Worm (Caenorhabditis elegans) whole organism, young adult: ENCODE measurements around the gene C15H11.10.

Source experiments
- C17E4.6 ChIP-seq: fragments of 200-800 bp; sonication (Bioruptor generic); IDR thresholded peaks from 2 replicates; pipeline ENCODE4 v1.3.6; 2022; ENCODE audit warnings: missing genetic modification reagents, missing genetic modification characterization, missing compliant biosample characterization
- D2030.7 ChIP-seq: fragments of 200-800 bp; sonication (Bioruptor generic); IDR thresholded peaks from 2 replicates; pipeline ENCODE4 v1.3.6; 2022; ENCODE audit warnings: missing genetic modification reagents, missing genetic modification characterization, missing compliant biosample characterization
- F37B4.10 ChIP-seq: fragments of 200-800 bp; sonication (Bioruptor generic); IDR thresholded peaks from 2 replicates; pipeline ENCODE4 v1.3.6; 2022; ENCODE audit warnings: missing genetic modification characterization, missing compliant biosample characterization
- F39B2.1 ChIP-seq: fragments of 200-800 bp; sonication (Bioruptor generic); IDR thresholded peaks from 2 replicates; pipeline ENCODE4 v1.3.6; 2022; ENCODE audit warnings: missing genetic modification reagents, missing genetic modification characterization, missing compliant biosample characterization
- F52B5.7 ChIP-seq: sonication (generic microtip); optimal IDR thresholded peaks from 2 replicates; lab custom pipeline; 2016; ENCODE audit warnings: mild to moderate bottlenecking, missing genetic modification characterization, missing compliant biosample characterization
- F55B11.4 ChIP-seq: sonication (generic microtip); optimal IDR thresholded peaks from 2 replicates; lab custom pipeline; 2016; ENCODE audit warnings: missing compliant biosample characterization, missing genetic modification characterization, borderline replicate concordance; ENCODE audit not compliant: insufficient read depth
- F57C9.4 ChIP-seq: sonication (generic microtip); optimal IDR thresholded peaks from 2 replicates; lab custom pipeline; 2017; ENCODE audit warnings: mild to moderate bottlenecking, missing genetic modification characterization, missing compliant biosample characterization
- K12H6.12 ChIP-seq: fragments of 200-800 bp; sonication (Bioruptor generic); optimal IDR thresholded peaks from 2 replicates; lab custom pipeline; 2018; ENCODE audit warnings: mild to moderate bottlenecking, missing genetic modification characterization, missing compliant biosample characterization
- T26A5.8 ChIP-seq: sonication (generic microtip); optimal IDR thresholded peaks from 2 replicates; lab custom pipeline; 2016; ENCODE audit warnings: missing genetic modification characterization, missing compliant biosample characterization
- Y79H2A.3 ChIP-seq: fragments of 200-800 bp; sonication (Bioruptor generic); conservative IDR thresholded peaks from 2 replicates; pipeline ENCODE4 v1.3.6; 2022; ENCODE audit warnings: missing genetic modification reagents, missing genetic modification characterization, missing compliant biosample characterization
- ama-1 ChIP-seq, 3 experiments: fragments of 150-350 bp in 1 of 3; sonication (generic microtip) in 2 of 3; optimal IDR thresholded peaks; 2 replicates each; lab custom pipeline; 2014 to 2018; ENCODE audit warnings: missing biosample characterization in 2 of 3, missing genetic modification characterization in 2 of 3, missing genetic modification reagents in 2 of 3
- aptf-2 ChIP-seq: fragments of 200-800 bp; sonication (Bioruptor generic); conservative IDR thresholded peaks from 2 replicates; pipeline ENCODE4 v1.3.6; 2022; ENCODE audit warnings: missing genetic modification reagents, missing genetic modification characterization, missing compliant biosample characterization
- aptf-3 ChIP-seq: fragments of 200-800 bp; sonication (Bioruptor generic); IDR thresholded peaks from 2 replicates; pipeline ENCODE4 v1.3.6; 2022; ENCODE audit warnings: missing genetic modification characterization, missing compliant biosample characterization
- bed-2 ChIP-seq: fragments of 200-800 bp; sonication (Bioruptor generic); IDR thresholded peaks from 2 replicates; pipeline ENCODE4 v1.3.6; 2022; ENCODE audit warnings: missing genetic modification reagents, missing genetic modification characterization, missing compliant biosample characterization
- cebp-1 ChIP-seq, 2 experiments: fragments of 200-800 bp in 1 of 2; sonication (Bioruptor generic) in 1 of 2; sonication (generic microtip) in 1 of 2; IDR thresholded peaks in 1 of 2; optimal IDR thresholded peaks in 1 of 2; 2 replicates each; pipeline versions ENCODE4 v1.3.6 to Lab custom; 2017 to 2022; ENCODE audit warnings: missing compliant biosample characterization in 2 of 2, missing genetic modification characterization in 2 of 2, mild to moderate bottlenecking in 1 of 2, missing genetic modification reagents in 1 of 2, moderate library complexity in 1 of 2
- ceh-79 ChIP-seq: sonication (generic microtip); optimal IDR thresholded peaks from 2 replicates; lab custom pipeline; 2017; ENCODE audit warnings: mild to moderate bottlenecking, missing genetic modification characterization, missing compliant biosample characterization
- ceh-91 ChIP-seq: fragments of 200-800 bp; sonication (Bioruptor generic); IDR thresholded peaks from 2 replicates; pipeline ENCODE4 v1.3.6; 2022; ENCODE audit warnings: missing genetic modification reagents, missing genetic modification characterization, missing compliant biosample characterization
- dpl-1 ChIP-seq: fragments of 150-350 bp; optimal IDR thresholded peaks from 2 replicates; lab custom pipeline; 2014; ENCODE audit warnings: missing biosample characterization, missing genetic modification reagents, missing genetic modification characterization
- egl-44 ChIP-seq: fragments of 200-800 bp; sonication (Bioruptor generic); IDR thresholded peaks from 2 replicates; pipeline ENCODE4 v1.3.6; 2022; ENCODE audit warnings: missing genetic modification reagents, missing genetic modification characterization, missing compliant biosample characterization
- egrh-3 ChIP-seq: fragments of 200-800 bp; sonication (Bioruptor generic); IDR thresholded peaks from 2 replicates; pipeline ENCODE4 v1.3.6; 2022; ENCODE audit warnings: missing genetic modification reagents, missing genetic modification characterization, missing compliant biosample characterization
- hlh-12 ChIP-seq: sonication (generic microtip); optimal IDR thresholded peaks from 2 replicates; lab custom pipeline; 2016; ENCODE audit warnings: missing genetic modification characterization, missing compliant biosample characterization
- hsf-1 ChIP-seq: fragments of 200-800 bp; sonication (Bioruptor generic); IDR thresholded peaks from 2 replicates; pipeline ENCODE4 v1.3.6; 2022; ENCODE audit warnings: missing genetic modification reagents, missing genetic modification characterization, missing compliant biosample characterization
- let-607 ChIP-seq, 2 experiments: fragments of 200-800 bp in 1 of 2; sonication (Bioruptor generic) in 1 of 2; sonication (generic microtip) in 1 of 2; optimal IDR thresholded peaks; 2 replicates each; lab custom pipeline; 2016 to 2018; ENCODE audit warnings: mild to moderate bottlenecking in 2 of 2, missing compliant biosample characterization in 2 of 2, missing genetic modification characterization in 2 of 2, moderate library complexity in 2 of 2, missing genotype in 1 of 2
- lin-26 ChIP-seq: fragments of 200-800 bp; sonication (Bioruptor generic); IDR thresholded peaks from 2 replicates; pipeline ENCODE4 v1.3.6; 2022; ENCODE audit warnings: missing genetic modification reagents, missing genetic modification characterization, missing compliant biosample characterization
- lir-1 ChIP-seq: fragments of 200-800 bp; sonication (Bioruptor generic); conservative IDR thresholded peaks from 2 replicates; pipeline ENCODE4 v1.3.6; 2022; ENCODE audit warnings: missing genetic modification reagents, missing genetic modification characterization, missing compliant biosample characterization
- lsl-1 ChIP-seq: fragments of 200-800 bp; sonication (Bioruptor generic); optimal IDR thresholded peaks from 2 replicates; lab custom pipeline; 2018; ENCODE audit warnings: mild to moderate bottlenecking, missing genetic modification characterization, moderate library complexity, missing compliant biosample characterization
- madf-10 ChIP-seq: sonication (generic microtip); optimal IDR thresholded peaks from 2 replicates; lab custom pipeline; 2016; ENCODE audit warnings: mild to moderate bottlenecking, missing genetic modification characterization, missing compliant biosample characterization
- madf-3 ChIP-seq: fragments of 200-800 bp; sonication (Bioruptor generic); IDR thresholded peaks from 2 replicates; pipeline ENCODE4 v1.3.6; 2022; ENCODE audit warnings: missing genetic modification reagents, missing genetic modification characterization, missing compliant biosample characterization
- madf-6 ChIP-seq: fragments of 200-800 bp; sonication (Bioruptor generic); IDR thresholded peaks from 2 replicates; pipeline ENCODE4 v1.3.6; 2022; ENCODE audit warnings: missing genetic modification reagents, missing genetic modification characterization, missing compliant biosample characterization
- madf-8 ChIP-seq: fragments of 200-800 bp; sonication (Bioruptor generic); conservative IDR thresholded peaks from 2 replicates; pipeline ENCODE4 v1.3.6; 2022; ENCODE audit warnings: missing genetic modification reagents, missing genetic modification characterization, missing compliant biosample characterization
- mes-4 ChIP-seq: sonication (generic microtip); optimal IDR thresholded peaks from 2 replicates; lab custom pipeline; 2016; ENCODE audit warnings: missing genotype, missing genetic modification characterization, missing compliant biosample characterization
- nfya-2 ChIP-seq: fragments of 200-800 bp; sonication (Bioruptor generic); IDR thresholded peaks from 2 replicates; pipeline ENCODE4 v1.3.6; 2022; ENCODE audit warnings: missing genetic modification reagents, missing genetic modification characterization, missing compliant biosample characterization
- nhr-179 ChIP-seq: sonication (generic microtip); optimal IDR thresholded peaks from 2 replicates; lab custom pipeline; 2016; ENCODE audit warnings: mild to moderate bottlenecking, missing genetic modification characterization, missing compliant biosample characterization
- nhr-27 ChIP-seq: fragments of 200-800 bp; sonication (Bioruptor generic); optimal IDR thresholded peaks from 2 replicates; lab custom pipeline; 2018; ENCODE audit warnings: mild to moderate bottlenecking, missing genetic modification characterization, moderate library complexity, missing compliant biosample characterization
- nhr-80 ChIP-seq: sonication (generic microtip); optimal IDR thresholded peaks from 2 replicates; lab custom pipeline; 2016; ENCODE audit warnings: missing genetic modification characterization, missing compliant biosample characterization
- rcor-1 ChIP-seq: fragments of 200-800 bp; sonication (Bioruptor generic); IDR thresholded peaks from 2 replicates; pipeline ENCODE4 v1.3.6; 2022; ENCODE audit warnings: missing genetic modification reagents, missing genetic modification characterization, missing compliant biosample characterization
- repo-1 ChIP-seq: sonication (generic microtip); optimal IDR thresholded peaks from 2 replicates; lab custom pipeline; 2017; ENCODE audit warnings: mild to moderate bottlenecking, missing genetic modification characterization, missing compliant biosample characterization
- rpc-1 ChIP-seq, 2 experiments: fragments of 150-350 bp in 1 of 2; sonication (generic microtip) in 1 of 2; optimal IDR thresholded peaks; 2 replicates each; lab custom pipeline; 2014 to 2018; ENCODE audit warnings: missing biosample characterization in 1 of 2, missing genetic modification characterization in 1 of 2, missing genetic modification reagents in 1 of 2, missing genotype in 1 of 2
- sea-2 ChIP-seq: fragments of 200-800 bp; sonication (Bioruptor generic); IDR thresholded peaks from 2 replicates; pipeline ENCODE4 v1.3.6; 2022; ENCODE audit warnings: missing genetic modification characterization, missing compliant biosample characterization
- snpc-1.1 ChIP-seq: sonication (generic microtip); optimal IDR thresholded peaks from 2 replicates; lab custom pipeline; 2017; ENCODE audit warnings: missing genetic modification characterization, mild to moderate bottlenecking, missing compliant biosample characterization, antibody characterized with exemption, moderate library complexity, missing genotype, missing genetic modification reagents; ENCODE audit not compliant: insufficient read depth
- snpc-1.3 ChIP-seq: sonication (generic microtip); optimal IDR thresholded peaks from 2 replicates; lab custom pipeline; 2017; ENCODE audit warnings: missing genetic modification characterization, mild to moderate bottlenecking, missing compliant biosample characterization, antibody characterized with exemption, moderate library complexity, missing genotype, missing genetic modification reagents; ENCODE audit not compliant: insufficient read depth
- sptf-2 ChIP-seq: fragments of 200-800 bp; sonication (Bioruptor generic); optimal IDR thresholded peaks from 2 replicates; lab custom pipeline; 2018; ENCODE audit warnings: mild to moderate bottlenecking, missing genetic modification characterization, missing compliant biosample characterization
- tlf-1 ChIP-seq: fragments of 200-800 bp; sonication (Bioruptor generic); optimal IDR thresholded peaks from 2 replicates; lab custom pipeline; 2018; ENCODE audit warnings: mild to moderate bottlenecking, missing genetic modification characterization, missing compliant biosample characterization
- xnd-1 ChIP-seq: sonication (generic microtip); optimal IDR thresholded peaks from 2 replicates; lab custom pipeline; 2016; ENCODE audit warnings: missing genotype, missing genetic modification reagents, missing genetic modification characterization, missing compliant biosample characterization
- ztf-25 ChIP-seq: fragments of 200-800 bp; sonication (Bioruptor generic); IDR thresholded peaks from 2 replicates; pipeline ENCODE4 v1.3.6; 2022; ENCODE audit warnings: missing genetic modification reagents, missing genetic modification characterization, missing compliant biosample characterization
- ztf-26 ChIP-seq: sonication (generic microtip); optimal IDR thresholded peaks from 2 replicates; lab custom pipeline; 2017; ENCODE audit warnings: missing genetic modification characterization, missing compliant biosample characterization
- ztf-3 ChIP-seq: fragments of 200-800 bp; sonication (Bioruptor generic); optimal IDR thresholded peaks from 2 replicates; lab custom pipeline; 2018; ENCODE audit warnings: mild to moderate bottlenecking, missing genetic modification characterization, missing compliant biosample characterization

The C15H11.10 gene

DNA sequence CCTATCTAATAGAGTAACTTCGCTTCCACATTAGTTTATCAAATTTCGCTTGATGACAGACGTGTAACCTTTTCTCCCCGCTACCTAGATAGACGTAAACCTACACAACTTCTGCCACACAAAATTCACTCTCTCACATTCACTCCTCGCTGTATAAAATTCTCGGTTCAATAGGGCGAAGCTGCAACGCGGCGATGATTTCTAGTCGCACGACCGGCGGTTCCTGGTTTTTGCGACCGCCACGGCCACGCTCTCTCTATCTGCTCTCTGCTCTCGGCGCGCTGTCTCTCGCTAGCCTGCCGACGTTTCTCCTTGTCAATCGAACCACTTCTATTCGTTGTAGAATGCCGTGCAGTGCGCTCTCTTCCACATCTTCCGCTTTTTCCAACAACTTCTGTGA, 41.0 kb upstream of the C15H11.10 start (continued):
- peak; percentile 65 for TF ChIP-seq egl-44 (GFP tag; lab: Robert Waterston, UW)
- TF ChIP-seq hlh-12 (tag; lab: Kevin White, UChicago): no peak
- peak; percentile 54 for TF ChIP-seq ztf-26
- peak; percentile 67 for TF ChIP-seq K12H6.12 (tag; lab: Kevin White, UChicago)
- peak; percentile 33 for TF ChIP-seq repo-1
- TF ChIP-seq F39B2.1: no peak
- no peak for TF ChIP-seq sea-2 (GFP tag; lab: Robert Waterston, UW)
- TF ChIP-seq nhr-179: no peak
- peak; percentile 98 for TF ChIP-seq madf-10 (tag; lab: Kevin White, UChicago)
- no peak for TF ChIP-seq tlf-1 (GFP tag; lab: Kevin White, UChicago)
- TF ChIP-seq nfya-2: no peak
- TF ChIP-seq let-607 (tag; optimal IDR thresholded peaks at IDR 0.05; lab: Kevin White, UChicago): peak; percentile 75 to 87
- no peak for TF ChIP-seq T26A5.8 (tag; lab: Kevin White, UChicago)
- no peak for TF ChIP-seq lsl-1 (GFP tag; lab: Kevin White, UChicago)
- TF ChIP-seq ceh-91 (GFP tag; lab: Robert Waterston, UW): no peak
- peak; percentile 1 for TF ChIP-seq dpl-1 (GFP tag; lab: Kevin White, UChicago)
- TF ChIP-seq mes-4: no peak
- 0 out of 2 replicates have a peak, but pooled peaks have one; percentile 16 for TF ChIP-seq aptf-2 (GFP tag; lab: Robert Waterston, UW)
- TF ChIP-seq aptf-3: no peak
- no peak for TF ChIP-seq F55B11.4
- TF ChIP-seq nhr-80 (tag; lab: Kevin White, UChicago): peak; percentile 99
- TF ChIP-seq D2030.7 (GFP tag; lab: Robert Waterston, UW): no peak
- TF ChIP-seq ztf-25 (GFP tag; lab: Robert Waterston, UW): no peak
- TF ChIP-seq rpc-1 (optimal IDR thresholded peaks at IDR 0.05; lab: Kevin White, UChicago): no peak
- TF ChIP-seq rpc-1 (tag; optimal IDR thresholded peaks at IDR 0.05; lab: Kevin White, UChicago): no peak
- no peak for TF ChIP-seq hsf-1
- TF ChIP-seq ztf-3 (GFP tag; lab: Kevin White, UChicago): no peak
- TF ChIP-seq cebp-1 (GFP tag; IDR thresholded peaks at IDR 0.05; lab: Robert Waterston, UW): no peak
- TF ChIP-seq cebp-1 (tag; optimal IDR thresholded peaks at IDR 0.05; lab: Kevin White, UChicago): peak; percentile 83
- TF ChIP-seq lir-1 (GFP tag; lab: Robert Waterston, UW): 0 out of 2 replicates have a peak, but pooled peaks have one; percentile 47
- 0 out of 2 replicates have a peak, but pooled peaks have one; percentile 18 for TF ChIP-seq madf-3 (GFP tag; lab: Robert Waterston, UW)
- TF ChIP-seq rcor-1: peak; percentile 51; the same call in 1 of the 2 replicates
- 0 out of 2 replicates have a peak, but pooled peaks have one; percentile 17 for TF ChIP-seq bed-2 (GFP tag; lab: Robert Waterston, UW)
- TF ChIP-seq ama-1 (optimal IDR thresholded peaks at IDR 0.05; lab: Kevin White, UChicago): no peak
- peak in 1 of 2 experiments; percentile 23 for TF ChIP-seq ama-1 (GFP tag; optimal IDR thresholded peaks at IDR 0.05; lab: Kevin White, UChicago)
- peak; percentile 46 for TF ChIP-seq F52B5.7 (tag; lab: Kevin White, UChicago)
- no peak for TF ChIP-seq xnd-1
- no peak for TF ChIP-seq sptf-2 (GFP tag; lab: Kevin White, UChicago)
- 0 out of 2 replicates have a peak, but pooled peaks have one; percentile 41 for TF ChIP-seq C17E4.6 (GFP tag; lab: Robert Waterston, UW)
- TF ChIP-seq nhr-27: no peak
- TF ChIP-seq F57C9.4 (tag; lab: Kevin White, UChicago): no peak
- TF ChIP-seq egrh-3: peak; percentile 89
- TF ChIP-seq ceh-79: no peak
- no peak for TF ChIP-seq F37B4.10
- no peak for TF ChIP-seq madf-6 (GFP tag; lab: Robert Waterston, UW)
- no peak for TF ChIP-seq madf-8 (GFP tag; lab: Robert Waterston, UW)
- peak; percentile 74 for TF ChIP-seq lin-26
- no peak for TF ChIP-seq Y79H2A.3
- TF ChIP-seq snpc-1.1: no peak
- TF ChIP-seq snpc-1.3: no peak
